Worm (Caenorhabditis elegans) whole organism, L1 larva: ENCODE data around the gene E02H4.6.

ENCODE experiments used
- C34B4.2 ChIP-seq: sonication (generic microtip); optimal IDR thresholded peaks from 2 replicates; lab custom pipeline; 2017; ENCODE audit warnings: mild to moderate bottlenecking, missing genetic modification characterization, missing compliant biosample characterization
- ama-1 ChIP-seq: fragments of 150-350 bp; optimal IDR thresholded peaks from 2 replicates; lab custom pipeline; 2014
- dpl-1 ChIP-seq, 3 experiments: fragments of 150-350 bp in 2 of 3; sonication (generic microtip) in 1 of 3; optimal IDR thresholded peaks; 2 replicates each; lab custom pipeline; 2014 to 2017; ENCODE audit warnings: missing biosample characterization in 3 of 3, missing genetic modification characterization in 3 of 3, missing genetic modification reagents in 3 of 3
- nhr-11 ChIP-seq: fragments of 150-350 bp; optimal IDR thresholded peaks from 2 replicates; lab custom pipeline; 2014; ENCODE audit warnings: missing biosample characterization, missing genetic modification characterization
- rnt-1 ChIP-seq: sonication (generic microtip); optimal IDR thresholded peaks from 2 replicates; lab custom pipeline; 2016; ENCODE audit warnings: mild to moderate bottlenecking, missing genetic modification characterization, moderate library complexity, missing compliant biosample characterization
- skn-1 ChIP-seq: fragments of 150-350 bp; optimal IDR thresholded peaks from 2 replicates; lab custom pipeline; 2014; ENCODE audit warnings: missing biosample characterization, missing genetic modification characterization
- unc-30 ChIP-seq: sonication (generic microtip); optimal IDR thresholded peaks from 2 replicates; lab custom pipeline; 2017; ENCODE audit warnings: missing biosample characterization, missing genetic modification characterization

DNA sequence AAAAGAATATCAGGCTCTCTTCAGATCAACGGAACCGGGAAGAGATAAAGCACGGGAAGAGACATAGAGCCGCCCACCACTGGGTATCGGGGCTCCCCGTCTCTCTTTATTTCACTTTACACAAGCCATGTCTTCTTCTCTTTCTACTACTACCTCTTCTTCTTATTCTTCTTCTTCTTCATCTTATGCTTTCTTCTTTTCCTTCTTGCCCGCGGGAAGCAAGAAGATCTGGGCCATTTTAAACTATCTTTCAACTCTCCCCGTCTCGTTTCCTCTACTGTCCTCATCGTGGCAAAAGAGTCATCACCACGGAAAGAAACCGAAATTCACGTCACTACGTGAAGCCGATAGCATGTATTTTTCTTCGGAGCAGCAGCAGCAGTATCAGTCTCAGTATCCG is 40.7 kb upstream of the E02H4.6 start:
- TF ChIP-seq skn-1 (no peak), C34B4.2 (tag; lab: Kevin White, UChicago) (no peak), dpl-1 (GFP tag; optimal IDR thresholded peaks at IDR 0.05; lab: Kevin White, UChicago) (no peak), rnt-1 (tag; lab: Kevin White, UChicago) (peak; percentile 36), ama-1 (lab: Kevin White, UChicago) (no peak), unc-30 (no peak), nhr-11 (no peak)
